Fruit fly (Drosophila melanogaster): Measurements from ENCODE around the gene crp.

Gene crp

DNA sequence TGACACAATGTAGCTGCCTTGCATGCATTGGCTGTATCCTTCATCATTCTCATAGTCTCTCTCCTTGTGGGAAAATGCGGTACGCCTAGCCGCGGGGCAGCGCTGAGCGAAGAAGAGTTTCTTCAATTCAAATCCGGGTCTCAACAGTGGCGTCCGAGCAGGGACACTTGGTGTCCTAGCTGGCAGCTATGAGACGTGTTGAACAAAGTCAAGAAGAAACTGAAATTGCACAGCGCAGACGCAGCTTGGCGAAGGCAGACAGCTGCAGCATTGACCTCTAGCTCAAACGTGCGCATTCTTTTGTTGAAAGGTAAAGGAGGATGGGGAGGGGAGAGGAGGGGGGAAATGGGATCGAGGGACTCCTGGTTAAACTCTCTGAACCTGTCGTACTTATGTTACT, 23.8 kb downstream of the crp start:
- no peak for TF ChIP-seq Hr78 (GFP tag; optimal IDR thresholded peaks at IDR 0.05)
- TF ChIP-seq dsf (GFP tag; optimal IDR thresholded peaks at IDR 0.05; ENCODE audit: borderline replicate concordance), result no peak
- TF ChIP-seq HLH106 (tag; optimal IDR thresholded peaks at IDR 0.05), result no peak
- TF ChIP-seq sv (GFP tag; optimal IDR thresholded peaks at IDR 0.05), result no peak
- TF ChIP-seq Abd-B (GFP tag; optimal IDR thresholded peaks at IDR 0.05), result no peak
- no peak for TF ChIP-seq foxo (GFP tag; optimal IDR thresholded peaks at IDR 0.05)
- TF ChIP-seq rgr (GFP tag; optimal IDR thresholded peaks at IDR 0.05), result no peak
- TF ChIP-seq Jra (GFP tag; optimal IDR thresholded peaks at IDR 0.05), result no peak
- no peak for TF ChIP-seq Dif (GFP tag; optimal IDR thresholded peaks at IDR 0.05; ENCODE audit: partially characterized antibody)
- no peak for TF ChIP-seq N (GFP tag; optimal IDR thresholded peaks at IDR 0.05)
- no peak for TF ChIP-seq dl (GFP tag; optimal IDR thresholded peaks at IDR 0.05; ENCODE audit: insufficient read depth in 1 of 2, partially characterized antibody in 2 of 2)
- no peak for TF ChIP-seq sage (GFP tag; optimal IDR thresholded peaks at IDR 0.05)
- no peak for TF ChIP-seq Hr83 (GFP tag; optimal IDR thresholded peaks at IDR 0.05; ENCODE audit: poor library complexity, severe bottlenecking)
- no peak for TF ChIP-seq pan (optimal IDR thresholded peaks at IDR 0.05)
- TF ChIP-seq woc (GFP tag; optimal IDR thresholded peaks at IDR 0.05), result no peak

DNA sequence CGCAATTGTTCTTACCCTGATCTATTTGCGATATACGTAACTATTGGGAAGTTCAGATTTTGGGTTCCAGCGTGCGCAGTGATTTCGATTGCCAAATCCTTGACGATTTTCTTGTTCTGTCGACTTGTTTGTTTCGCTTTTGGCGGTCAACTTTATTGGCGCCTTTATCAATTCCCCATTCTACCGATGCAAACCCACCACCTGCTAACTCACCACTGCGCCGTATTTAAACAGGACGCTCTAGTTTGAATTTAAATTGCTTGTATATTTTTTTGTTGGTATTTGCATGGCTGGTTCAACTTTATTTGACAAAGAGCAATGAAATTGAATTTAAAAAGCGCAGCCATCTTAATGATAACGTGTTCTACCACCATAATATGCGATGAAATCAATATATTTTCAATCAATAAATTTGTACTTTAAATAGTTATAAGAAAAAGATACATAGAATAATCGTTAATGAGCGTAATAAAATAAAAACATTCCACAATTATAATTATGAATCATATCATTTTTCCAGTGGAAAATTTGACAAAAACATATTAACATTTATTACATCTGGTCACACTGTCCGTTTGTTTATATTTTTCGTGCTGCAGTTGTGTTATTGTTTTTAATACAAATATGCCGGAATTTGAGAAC, 25.8 kb downstream of the crp start, which contains the start of the genes twe and CG4935:
Gene twe, minus strand, starts transcription at position 302 of the 642 bp plus-strand sequence.
Gene CG4935, plus strand, starts transcription at position 566 of the 642 bp plus-strand sequence.
- TF ChIP-seq OdsH (GFP tag; optimal IDR thresholded peaks at IDR 0.05) (peak; percentile 4), Hnf4 (GFP tag; optimal IDR thresholded peaks at IDR 0.05) (no peak), Myc (optimal IDR thresholded peaks at IDR 0.05) (peak; percentile 40), psq (GFP tag; optimal IDR thresholded peaks at IDR 0.05) (peak; percentile 1), Sp1 (GFP tag; optimal IDR thresholded peaks at IDR 0.05) (no peak), fru (GFP tag; optimal IDR thresholded peaks at IDR 0.05) (no peak), rgr (GFP tag; optimal IDR thresholded peaks at IDR 0.05) (peak; percentile 36)

DNA sequence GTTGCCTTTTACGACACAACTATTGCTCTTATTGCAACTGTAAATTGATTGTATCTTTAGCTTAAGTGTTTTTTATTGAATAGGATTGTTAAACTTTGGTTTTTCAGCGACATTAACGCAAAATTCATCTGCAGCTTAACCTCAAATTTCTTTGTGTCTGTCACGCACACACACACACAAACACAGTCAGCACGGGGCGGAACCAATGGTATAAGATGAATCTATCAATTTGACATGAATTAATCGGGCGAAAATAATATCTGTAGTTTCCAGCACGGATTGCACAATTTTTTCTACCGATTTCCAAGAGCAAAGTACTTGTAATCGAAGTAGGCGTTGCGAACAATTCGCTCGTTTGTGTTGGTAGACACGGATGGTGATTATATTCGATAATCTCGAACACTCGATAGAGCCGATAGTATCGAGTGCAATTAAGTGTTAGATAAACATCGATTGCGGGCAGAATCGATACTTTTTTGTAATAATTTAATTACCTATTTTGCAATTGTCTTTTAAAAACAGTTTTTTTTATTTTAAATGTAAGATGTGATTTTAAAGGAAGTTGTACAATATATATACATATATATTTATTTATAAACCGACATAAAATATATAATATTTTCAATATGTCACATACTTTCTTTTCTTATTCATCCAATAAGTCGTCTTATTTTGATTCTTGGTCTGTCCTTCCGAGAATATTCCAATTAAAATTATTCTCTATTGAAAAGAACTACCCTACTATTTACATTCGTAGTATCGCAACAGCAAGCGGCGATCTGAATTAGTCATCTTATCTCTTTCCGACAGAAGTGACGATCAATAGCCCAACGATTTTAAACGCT, 30.1 kb downstream of the crp start, which contains the start of the genes PRL-1 and EndoGI:
Gene PRL-1, minus strand, starts transcription at position 380 of the 845 bp plus-strand sequence.
Gene EndoGI, plus strand, starts transcription at position 462 of the 845 bp plus-strand sequence.
- TF ChIP-seq jim (GFP tag; optimal IDR thresholded peaks at IDR 0.05), result no peak
- TF ChIP-seq Mio (GFP tag; optimal IDR thresholded peaks at IDR 0.05), result no peak
- peak; percentile 57 for TF ChIP-seq h (GFP tag; optimal IDR thresholded peaks at IDR 0.05)
- peak; percentile 35 for TF ChIP-seq br (GFP tag; optimal IDR thresholded peaks at IDR 0.05)
- TF ChIP-seq Dif (GFP tag; optimal IDR thresholded peaks at IDR 0.05; ENCODE audit: partially characterized antibody), result no peak
- TF ChIP-seq brk (GFP tag; optimal IDR thresholded peaks at IDR 0.05), result peak; percentile 86
- no peak for TF ChIP-seq Myc (optimal IDR thresholded peaks at IDR 0.05)
- peak; percentile 46 for TF ChIP-seq fru (GFP tag; optimal IDR thresholded peaks at IDR 0.05)
- no peak for TF ChIP-seq Dfd (GFP tag; optimal IDR thresholded peaks at IDR 0.05)
- no peak for TF ChIP-seq lola (GFP tag; optimal IDR thresholded peaks at IDR 0.05)
- TF ChIP-seq usp (GFP tag; optimal IDR thresholded peaks at IDR 0.05), result no peak
- peak; percentile 66 for TF ChIP-seq Hr83 (GFP tag; optimal IDR thresholded peaks at IDR 0.05; ENCODE audit: poor library complexity, severe bottlenecking)
- peak; percentile 72 for TF ChIP-seq Vsx2 (GFP tag; optimal IDR thresholded peaks at IDR 0.05; ENCODE audit: partially characterized antibody)
- no peak for TF ChIP-seq Hr78 (GFP tag; optimal IDR thresholded peaks at IDR 0.05)
- no peak for TF ChIP-seq Abd-B (GFP tag; optimal IDR thresholded peaks at IDR 0.05)
- peak; percentile 78 for TF ChIP-seq Hnf4 (GFP tag; optimal IDR thresholded peaks at IDR 0.05)
- TF ChIP-seq rgr (GFP tag; optimal IDR thresholded peaks at IDR 0.05), result peak; percentile 72
- peak; percentile 37 for TF ChIP-seq ey (GFP tag; optimal IDR thresholded peaks at IDR 0.05)
- no peak for TF ChIP-seq CrebA (GFP tag; optimal IDR thresholded peaks at IDR 0.05; ENCODE audit: borderline replicate concordance)
- TF ChIP-seq Sp1 (GFP tag; optimal IDR thresholded peaks at IDR 0.05), result peak; percentile 86
- TF ChIP-seq sage (GFP tag; optimal IDR thresholded peaks at IDR 0.05), result no peak
- TF ChIP-seq psq (GFP tag; optimal IDR thresholded peaks at IDR 0.05), result peak; percentile 71
- peak; percentile 19 for TF ChIP-seq CG9705 (GFP tag; optimal IDR thresholded peaks at IDR 0.05)
- peak; percentile 25 to 79 for TF ChIP-seq foxo (GFP tag; optimal IDR thresholded peaks at IDR 0.05)
- no peak for TF ChIP-seq dl (GFP tag; optimal IDR thresholded peaks at IDR 0.05; ENCODE audit: insufficient read depth in 1 of 2, partially characterized antibody in 2 of 2)
- peak; percentile 51 for TF ChIP-seq sv (GFP tag; optimal IDR thresholded peaks at IDR 0.05)
- TF ChIP-seq pan (optimal IDR thresholded peaks at IDR 0.05), result no peak
- TF ChIP-seq N (GFP tag; optimal IDR thresholded peaks at IDR 0.05), result peak; percentile 39
- peak; percentile 10 for TF ChIP-seq dsf (GFP tag; optimal IDR thresholded peaks at IDR 0.05; ENCODE audit: borderline replicate concordance)
- peak; percentile 81 for TF ChIP-seq HLH106 (tag; optimal IDR thresholded peaks at IDR 0.05)
- TF ChIP-seq woc (GFP tag; optimal IDR thresholded peaks at IDR 0.05), result peak; percentile 46
- no peak for TF ChIP-seq Rel (GFP tag; optimal IDR thresholded peaks at IDR 0.05)
- peak; percentile 53 for TF ChIP-seq Rel (tag; optimal IDR thresholded peaks at IDR 0.05)
- no peak for TF ChIP-seq GATAd (GFP tag; optimal IDR thresholded peaks at IDR 0.05)
- peak; percentile 5 for TF ChIP-seq Jra (GFP tag; optimal IDR thresholded peaks at IDR 0.05)
- peak; percentile 72 for TF ChIP-seq OdsH (GFP tag; optimal IDR thresholded peaks at IDR 0.05)
- no peak for TF ChIP-seq dmrt93B (GFP tag; optimal IDR thresholded peaks at IDR 0.05)
- TF ChIP-seq tai (GFP tag; optimal IDR thresholded peaks at IDR 0.05), result no peak
- no peak for TF ChIP-seq CG32264 (GFP tag; optimal IDR thresholded peaks at IDR 0.05)

Data from whole organism, wandering third instar larva.